Fruit fly (Drosophila melanogaster) whole organism, embryonic: ENCODE data around the gene CG43179.

Source experiments
- Ada2b ChIP-seq: fragments of 200-800 bp; sonication (Bioruptor generic); IDR thresholded peaks from 2 replicates; pipeline ENCODE4 v1.3.6; 2022; ENCODE audit warnings: missing biosample characterization, missing genetic modification characterization
- CG10147 ChIP-seq: fragments of 200-800 bp; sonication (Bioruptor generic); optimal IDR thresholded peaks from 2 replicates; lab custom pipeline; 2019; ENCODE audit warnings: missing biosample characterization, mild to moderate bottlenecking, missing genetic modification characterization, moderate library complexity
- CG10209 ChIP-seq: fragments of 200-800 bp; sonication (Bioruptor generic); optimal IDR thresholded peaks from 3 replicates; lab custom pipeline; 2017; ENCODE audit warnings: missing biosample characterization, mild to moderate bottlenecking, missing genetic modification characterization, missing genetic modification reagents
- CG11247 ChIP-seq: fragments of 200-800 bp; sonication (Bioruptor generic); IDR thresholded peaks from 2 replicates; pipeline ENCODE4 v1.3.6; 2022; ENCODE audit warnings: missing biosample characterization, missing genetic modification characterization
- CG11504 ChIP-seq: fragments of 200-800 bp; sonication (Bioruptor generic); optimal IDR thresholded peaks from 3 replicates; lab custom pipeline; 2019; ENCODE audit warnings: missing biosample characterization, mild to moderate bottlenecking, missing genetic modification characterization, moderate library complexity
- CG11696 ChIP-seq: fragments of 200-800 bp; sonication (Bioruptor generic); IDR thresholded peaks from 2 replicates; pipeline ENCODE4 v1.3.6; 2022; ENCODE audit warnings: missing biosample characterization, missing genetic modification characterization
- CG12391 ChIP-seq: fragments of 200-800 bp; sonication (Bioruptor generic); optimal IDR thresholded peaks from 3 replicates; lab custom pipeline; 2018; ENCODE audit warnings: missing biosample characterization, mild to moderate bottlenecking, missing genetic modification characterization, moderate library complexity
- CG1529 ChIP-seq: fragments of 200-800 bp; sonication (Bioruptor generic); optimal IDR thresholded peaks from 3 replicates; lab custom pipeline; 2018; ENCODE audit warnings: missing biosample characterization, missing genetic modification characterization
- CG17568 ChIP-seq: fragments of 200-800 bp; sonication (Bioruptor generic); optimal IDR thresholded peaks from 2 replicates; lab custom pipeline; 2018; ENCODE audit warnings: missing biosample characterization, mild to moderate bottlenecking, missing genetic modification characterization, moderate library complexity
- CG1792 ChIP-seq: fragments of 200-800 bp; sonication (Bioruptor generic); optimal IDR thresholded peaks from 2 replicates; lab custom pipeline; 2016; ENCODE audit warnings: missing biosample characterization, missing genetic modification characterization
- CG3726 ChIP-seq: fragments of 200-800 bp; sonication (Bioruptor generic); IDR thresholded peaks from 3 replicates; pipeline ENCODE4, ENCODE4 v1.3.6; 2022; ENCODE audit warnings: missing biosample characterization, missing genetic modification characterization
- CG3838 ChIP-seq: fragments of 200-800 bp; sonication (Bioruptor generic); optimal IDR thresholded peaks from 3 replicates; lab custom pipeline; 2016; ENCODE audit warnings: missing biosample characterization, missing genetic modification characterization
- CG4617 ChIP-seq: fragments of 200-800 bp; sonication (Bioruptor generic); optimal IDR thresholded peaks from 3 replicates; lab custom pipeline; 2016; ENCODE audit warnings: missing biosample characterization, missing genetic modification characterization, borderline replicate concordance
- CG4854 ChIP-seq: fragments of 200-800 bp; sonication (Bioruptor generic); optimal IDR thresholded peaks from 2 replicates; lab custom pipeline; 2016; ENCODE audit warnings: missing biosample characterization, missing genetic modification characterization, inconsistent platforms
- CG6765 ChIP-seq: fragments of 200-800 bp; sonication (Bioruptor generic); optimal IDR thresholded peaks from 3 replicates; lab custom pipeline; 2017; ENCODE audit warnings: missing biosample characterization, mild to moderate bottlenecking, missing genetic modification characterization
- CG8924 ChIP-seq: fragments of 200-800 bp; optimal IDR thresholded peaks from 3 replicates; lab custom pipeline; 2019; ENCODE audit warnings: missing biosample characterization, mild to moderate bottlenecking, missing genetic modification characterization, moderate library complexity
- CG9727 ChIP-seq: fragments of 200-800 bp; sonication (Bioruptor generic); optimal IDR thresholded peaks from 3 replicates; lab custom pipeline; 2017; ENCODE audit warnings: missing biosample characterization, mild to moderate bottlenecking, missing genetic modification characterization
- Deaf1 ChIP-seq: fragments of 200-800 bp; optimal IDR thresholded peaks from 3 replicates; lab custom pipeline; 2019; ENCODE audit warnings: missing biosample characterization, mild to moderate bottlenecking, missing genetic modification characterization, moderate library complexity
- E2f2 ChIP-seq: fragments of 200-800 bp; sonication (Bioruptor generic); IDR thresholded peaks from 2 replicates; pipeline ENCODE4 v1.3.6; 2022; ENCODE audit warnings: missing biosample characterization, missing genetic modification characterization
- Elba2 ChIP-seq: fragments of 200-800 bp; sonication (Bioruptor generic); optimal IDR thresholded peaks from 3 replicates; lab custom pipeline; 2016; ENCODE audit warnings: missing biosample characterization, missing genetic modification characterization
- Fer3 ChIP-seq: fragments of 200-800 bp; sonication (Bioruptor generic); optimal IDR thresholded peaks from 2 replicates; lab custom pipeline; 2018; ENCODE audit warnings: missing biosample characterization, mild to moderate bottlenecking, missing genetic modification characterization, moderate library complexity
- GATAe ChIP-seq: fragments of 200-800 bp; sonication (Bioruptor generic); conservative IDR thresholded peaks from 2 replicates; pipeline ENCODE4 v1.3.6; 2022; ENCODE audit warnings: missing biosample characterization, missing genetic modification characterization
- HLHmδ ChIP-seq: fragments of 200-800 bp; sonication (Bioruptor generic); optimal IDR thresholded peaks from 2 replicates; lab custom pipeline; 2018; ENCODE audit warnings: missing biosample characterization, mild to moderate bottlenecking, missing genetic modification characterization, moderate library complexity
- MBD-R2 ChIP-seq: fragments of 200-800 bp; sonication (Bioruptor generic); IDR thresholded peaks from 2 replicates; pipeline ENCODE4 v1.3.6; 2022; ENCODE audit warnings: missing biosample characterization, missing genetic modification characterization
- Med ChIP-seq: fragments of 200-800 bp; sonication (Bioruptor generic); peaks from one replicate; lab custom pipeline; 2016; ENCODE audit warnings: missing biosample characterization, missing genetic modification characterization, mild to moderate bottlenecking, inconsistent platforms, moderate library complexity
- Myb ChIP-seq: fragments of 200-800 bp; sonication (Bioruptor generic); optimal IDR thresholded peaks from 2 replicates; lab custom pipeline; 2016; ENCODE audit warnings: missing biosample characterization, missing genetic modification characterization
- NK7.1 ChIP-seq: fragments of 200-800 bp; sonication (Bioruptor generic); optimal IDR thresholded peaks from 3 replicates; lab custom pipeline; 2016; ENCODE audit warnings: missing biosample characterization, missing genetic modification characterization
- Optix ChIP-seq: fragments of 200-800 bp; sonication (Bioruptor generic); IDR thresholded peaks from 3 replicates; pipeline ENCODE4 v1.3.6; 2022; ENCODE audit warnings: missing biosample characterization, missing genetic modification characterization
- Rx ChIP-seq: fragments of 200-800 bp; sonication (Bioruptor generic); IDR thresholded peaks from 2 replicates; pipeline ENCODE4 v1.3.6; 2022; ENCODE audit warnings: missing biosample characterization, missing genetic modification characterization
- ara ChIP-seq: fragments of 200-800 bp; sonication (Bioruptor generic); IDR thresholded peaks from 2 replicates; pipeline ENCODE4 v1.3.6; 2022; ENCODE audit warnings: missing biosample characterization, missing genetic modification characterization
- ase ChIP-seq: fragments of 200-800 bp; sonication (Bioruptor generic); IDR thresholded peaks from 3 replicates; pipeline ENCODE4 v1.3.6; 2022; ENCODE audit warnings: missing biosample characterization, missing genetic modification characterization
- chinmo ChIP-seq: fragments of 200-800 bp; sonication (Bioruptor generic); IDR thresholded peaks from 4 replicates; pipeline ENCODE4 v1.3.6; 2022; ENCODE audit warnings: missing biosample characterization, missing genetic modification characterization; ENCODE audit not compliant: partially characterized antibody
- da ChIP-seq: fragments of 200-800 bp; sonication (Bioruptor generic); optimal IDR thresholded peaks from 2 replicates; lab custom pipeline; 2016; ENCODE audit warnings: missing biosample characterization, missing genetic modification characterization
- dati ChIP-seq: fragments of 200-800 bp; sonication (Bioruptor generic); IDR thresholded peaks from 2 replicates; pipeline ENCODE4 v1.3.6; 2022; ENCODE audit warnings: missing biosample characterization, missing genetic modification characterization
- esg ChIP-seq: fragments of 200-800 bp; sonication (Bioruptor generic); conservative IDR thresholded peaks from 2 replicates; pipeline ENCODE4 v1.3.6; 2022; ENCODE audit warnings: missing biosample characterization, missing genetic modification characterization
- gcm ChIP-seq: fragments of 200-800 bp; sonication (Bioruptor generic); optimal IDR thresholded peaks from 2 replicates; lab custom pipeline; 2019; ENCODE audit warnings: missing biosample characterization, mild to moderate bottlenecking, missing genetic modification characterization, moderate library complexity
- kah ChIP-seq: fragments of 200-800 bp; sonication (Bioruptor generic); optimal IDR thresholded peaks from 2 replicates; lab custom pipeline; 2018; ENCODE audit warnings: missing biosample characterization, mild to moderate bottlenecking, missing genetic modification characterization
- kni ChIP-seq: fragments of 200-800 bp; sonication (Bioruptor generic); optimal IDR thresholded peaks from 3 replicates; lab custom pipeline; 2017; ENCODE audit warnings: mild to moderate bottlenecking, missing biosample characterization, missing genetic modification reagents, missing genetic modification characterization
- lbe ChIP-seq: fragments of 200-800 bp; sonication (Bioruptor generic); optimal IDR thresholded peaks from 2 replicates; lab custom pipeline; 2016; ENCODE audit warnings: missing biosample characterization, mild to moderate bottlenecking, missing genetic modification characterization
- lola ChIP-seq, 3 experiments: fragments of >200 bp in 2 of 3; fragments of 200-800 bp in 1 of 3; sonication (Bioruptor generic) in 1 of 3; optimal IDR thresholded peaks; 2 replicates each; lab custom pipeline; 2017 to 2019; ENCODE audit warnings: missing biosample characterization in 3 of 3, missing genetic modification characterization in 3 of 3, mild to moderate bottlenecking in 1 of 3, moderate library complexity in 1 of 3
- mld ChIP-seq: fragments of 200-800 bp; sonication (Bioruptor generic); IDR thresholded peaks from 3 replicates; pipeline ENCODE4 v1.3.6; 2022; ENCODE audit warnings: missing biosample characterization, missing genetic modification characterization; ENCODE audit not compliant: partially characterized antibody
- nmo ChIP-seq: fragments of 200-800 bp; sonication (Bioruptor generic); optimal IDR thresholded peaks from 2 replicates; lab custom pipeline; 2018; ENCODE audit warnings: missing biosample characterization, mild to moderate bottlenecking, missing genetic modification characterization, moderate library complexity
- ranshi ChIP-seq: fragments of 200-800 bp; sonication (Bioruptor generic); IDR thresholded peaks from 2 replicates; pipeline ENCODE4 v1.3.6; 2022; ENCODE audit warnings: missing biosample characterization, missing genetic modification characterization
- salm ChIP-seq: fragments of 200-800 bp; sonication (Bioruptor generic); optimal IDR thresholded peaks from 2 replicates; lab custom pipeline; 2018; ENCODE audit warnings: missing biosample characterization, mild to moderate bottlenecking, missing genetic modification characterization
- sens ChIP-seq: fragments of 200-800 bp; sonication (Bioruptor generic); peaks from one replicate; lab custom pipeline; 2016; ENCODE audit warnings: missing biosample characterization, missing genetic modification characterization
- sens-2 ChIP-seq: fragments of 200-800 bp; sonication (Bioruptor generic); IDR thresholded peaks from 2 replicates; pipeline ENCODE4 v1.3.6; 2022; ENCODE audit warnings: missing biosample characterization, missing genetic modification characterization
- slou ChIP-seq: fragments of 200-800 bp; sonication (Bioruptor generic); optimal IDR thresholded peaks from 3 replicates; lab custom pipeline; 2016; ENCODE audit warnings: missing biosample characterization, missing genetic modification characterization
- trem ChIP-seq: fragments of 200-800 bp; optimal IDR thresholded peaks from 3 replicates; lab custom pipeline; 2019; ENCODE audit warnings: missing biosample characterization, mild to moderate bottlenecking, missing genetic modification characterization, moderate library complexity
- yki ChIP-seq: fragments of >200 bp; optimal IDR thresholded peaks from 3 replicates; lab custom pipeline; 2018
- zfh1 ChIP-seq: fragments of 200-800 bp; sonication (Bioruptor generic); IDR thresholded peaks from 3 replicates; pipeline ENCODE4 v1.3.6; 2022; ENCODE audit warnings: missing biosample characterization, missing genetic modification characterization

CG43179 gene

DNA sequence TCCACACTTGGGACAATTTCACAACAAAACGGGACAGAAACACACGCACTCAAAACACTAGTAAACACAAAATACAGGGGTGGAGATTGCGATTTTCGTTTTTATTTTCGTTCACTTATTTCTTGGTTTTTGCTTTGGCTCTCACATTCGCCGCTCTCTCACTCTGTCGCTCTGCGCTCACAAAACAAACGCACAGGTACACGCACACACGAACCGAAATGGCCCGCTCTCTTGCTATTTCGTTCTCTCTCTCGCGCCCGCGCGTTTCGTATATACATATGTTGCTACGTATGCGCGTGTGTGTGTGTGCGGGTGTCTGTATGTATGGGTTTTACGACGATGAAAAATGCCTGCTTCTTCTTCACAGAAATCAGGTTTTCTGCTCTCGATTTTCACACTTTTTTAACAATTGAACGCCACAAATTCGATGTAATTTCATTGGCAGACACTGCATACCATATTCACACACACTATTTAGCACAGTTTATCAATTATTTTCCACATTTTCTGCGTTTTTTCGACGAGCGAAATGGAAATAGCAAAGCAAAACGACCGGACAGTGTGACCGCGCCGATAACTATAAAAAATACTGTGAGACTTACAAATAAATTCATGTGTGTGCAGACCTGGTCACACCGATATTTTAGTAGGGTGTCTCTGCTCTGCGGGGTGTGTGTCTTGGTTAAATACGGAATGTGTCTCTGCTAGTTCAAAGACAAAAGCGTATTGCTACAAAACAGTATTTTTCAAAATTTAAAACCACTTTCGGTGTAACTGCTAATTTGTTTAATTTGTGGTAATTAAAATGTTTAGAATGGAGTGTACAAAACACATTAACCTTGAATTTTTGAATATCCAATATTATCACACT, 30.6 kb downstream of the CG43179 start, which contains the start of gene trx (continued):
- peak; percentile 78 for TF ChIP-seq lbe (GFP tag; lab: Kevin White, UChicago)
- peak; percentile 2 for TF ChIP-seq CG12391 (tag; lab: Kevin White, UChicago)
- no peak for TF ChIP-seq NK7.1 (GFP tag; lab: Kevin White, UChicago)
- TF ChIP-seq Fer3 (tag; lab: Kevin White, UChicago) = no peak
- peak; percentile 43 for TF ChIP-seq Elba2
- TF ChIP-seq mld = no peak
- TF ChIP-seq CG11504 = peak; percentile 66
- no peak for TF ChIP-seq CG4854 (GFP tag; lab: Kevin White, UChicago)
- TF ChIP-seq MBD-R2 (GFP tag; lab: Robert Waterston, UW) = no peak
- no peak for TF ChIP-seq ranshi
- TF ChIP-seq CG11247 (GFP tag; lab: Robert Waterston, UW) = no peak
- TF ChIP-seq chinmo (GFP tag; lab: Robert Waterston, UW) = no peak
- TF ChIP-seq sens (GFP tag; lab: Kevin White, UChicago) = peak; percentile 80
- peak in 2 of 3 experiments; percentile 6 to 18 for TF ChIP-seq lola (GFP tag; optimal IDR thresholded peaks at IDR 0.05; lab: Kevin White, UChicago)
- TF ChIP-seq CG6765 (GFP tag; lab: Kevin White, UChicago) = no peak
- no peak for TF ChIP-seq Rx (GFP tag; lab: Robert Waterston, UW)
- TF ChIP-seq nmo (GFP tag; lab: Kevin White, UChicago) = peak; percentile 52
- no peak for TF ChIP-seq ase (GFP tag; lab: Robert Waterston, UW)
- TF ChIP-seq kah = peak; percentile 11
- TF ChIP-seq CG4617 (GFP tag; lab: Kevin White, UChicago) = peak; percentile 95
- no peak for TF ChIP-seq dati (GFP tag; lab: Robert Waterston, UW)
- TF ChIP-seq kni (GFP tag; lab: Kevin White, UChicago) = peak; percentile 33
- TF ChIP-seq CG10147 (GFP tag; lab: Kevin White, UChicago) = peak; percentile 27
- no peak for TF ChIP-seq CG1529 (GFP tag; lab: Kevin White, UChicago)
- TF ChIP-seq slou = no peak
- peak; percentile 71 for TF ChIP-seq trem (tag; lab: Kevin White, UChicago)
- TF ChIP-seq esg (GFP tag; lab: Robert Waterston, UW) = no peak
- peak; percentile 100 for TF ChIP-seq CG17568 (GFP tag; lab: Kevin White, UChicago)
- peak; percentile 17 for TF ChIP-seq salm (tag; lab: Kevin White, UChicago)
- TF ChIP-seq GATAe (GFP tag; lab: Robert Waterston, UW) = no peak
- TF ChIP-seq CG3838 (GFP tag; lab: Kevin White, UChicago) = no peak
- TF ChIP-seq CG9727 = no peak
- TF ChIP-seq da (GFP tag; lab: Kevin White, UChicago) = peak; percentile 39
- peak; percentile 84 for TF ChIP-seq Med (GFP tag; lab: Kevin White, UChicago)
- no peak for TF ChIP-seq CG10209
- TF ChIP-seq CG1792 (GFP tag; lab: Kevin White, UChicago) = no peak
- no peak for TF ChIP-seq Ada2b (GFP tag; lab: Robert Waterston, UW)
- no peak for TF ChIP-seq HLHmδ
- peak; percentile 64 for TF ChIP-seq gcm (GFP tag; lab: Kevin White, UChicago)
- TF ChIP-seq Deaf1 (tag; lab: Kevin White, UChicago) = peak; percentile 77
- TF ChIP-seq E2f2 = no peak
- TF ChIP-seq ara (GFP tag; lab: Robert Waterston, UW) = no peak
- no peak for TF ChIP-seq zfh1 (GFP tag; lab: Robert Waterston, UW)
- peak; percentile 93 for TF ChIP-seq yki (lab: Kevin White, UChicago)
- TF ChIP-seq CG8924 (tag; lab: Kevin White, UChicago) = peak; percentile 63
- TF ChIP-seq CG3726 (GFP tag; lab: Robert Waterston, UW) = no peak
- peak; percentile 100 for TF ChIP-seq Myb (GFP tag; lab: Kevin White, UChicago)
- TF ChIP-seq CG11696 (GFP tag; lab: Robert Waterston, UW) = no peak
- no peak for TF ChIP-seq Optix (GFP tag; lab: Robert Waterston, UW)
- no peak for TF ChIP-seq sens-2 (GFP tag; lab: Robert Waterston, UW)
